Worm (Caenorhabditis elegans) whole organism, mixed stage, embryonic: ENCODE measurements around the gene prp-21.
"Not testable (repeated sequence)": the region's sequence is repeated elsewhere in the genome, so short reads cannot be mapped to it uniquely, and the experiment has no call there.

Experiments
- blmp-1 ChIP-seq: fragments of 150-350 bp; optimal IDR thresholded peaks from 2 replicates; lab custom pipeline; 2014; ENCODE audit warnings: missing biosample characterization, missing genetic modification characterization
- ceh-39 ChIP-seq: fragments of 150-350 bp; optimal IDR thresholded peaks from 2 replicates; lab custom pipeline; 2014; ENCODE audit warnings: missing biosample characterization, missing genetic modification characterization
- elt-1 ChIP-seq: sonication (generic microtip); optimal IDR thresholded peaks from 2 replicates; lab custom pipeline; 2017; ENCODE audit warnings: missing genetic modification characterization, mild to moderate bottlenecking, missing compliant biosample characterization, antibody characterized with exemption, moderate library complexity, borderline replicate concordance; ENCODE audit not compliant: insufficient read depth
- lin-13 ChIP-seq: fragments of 150-350 bp; optimal IDR thresholded peaks from 2 replicates; lab custom pipeline; 2014; ENCODE audit warnings: missing biosample characterization, missing genetic modification characterization
- mab-5 ChIP-seq: fragments of 150-350 bp; optimal IDR thresholded peaks from 2 replicates; lab custom pipeline; 2014; ENCODE audit warnings: missing biosample characterization, missing genetic modification characterization
- mep-1 ChIP-seq: fragments of 150-350 bp; optimal IDR thresholded peaks from 2 replicates; lab custom pipeline; 2017; ENCODE audit warnings: missing biosample characterization, missing genetic modification reagents, missing genetic modification characterization, inconsistent platforms
- nhr-237 ChIP-seq: fragments of 150-350 bp; optimal IDR thresholded peaks from 2 replicates; lab custom pipeline; 2014; ENCODE audit warnings: missing biosample characterization, missing genetic modification characterization
- nhr-28 ChIP-seq: fragments of 150-350 bp; optimal IDR thresholded peaks from 2 replicates; lab custom pipeline; 2014; ENCODE audit warnings: missing biosample characterization, missing genetic modification characterization
- pha-4 ChIP-seq: fragments of 150-350 bp; optimal IDR thresholded peaks from 2 replicates; lab custom pipeline; 2018; ENCODE audit warnings: missing biosample characterization, missing genetic modification reagents, missing genetic modification characterization
- snpc-4 ChIP-seq: fragments of 150-350 bp; optimal IDR thresholded peaks from 2 replicates; lab custom pipeline; 2014; ENCODE audit warnings: missing biosample characterization, missing genetic modification characterization
- unc-39 ChIP-seq: fragments of 150-350 bp; optimal IDR thresholded peaks from 2 replicates; lab custom pipeline; 2014; ENCODE audit warnings: missing biosample characterization, missing genetic modification characterization
- unc-62 ChIP-seq: fragments of 150-350 bp; optimal IDR thresholded peaks from 2 replicates; lab custom pipeline; 2014; ENCODE audit warnings: missing biosample characterization, missing genetic modification reagents, missing genetic modification characterization

- TF ChIP-seq unc-39; nhr-237; unc-62 (GFP tag; lab: Kevin White, UChicago); snpc-4; pha-4 (tag; lab: Kevin White, UChicago); lin-13 (tag; lab: Kevin White, UChicago); blmp-1 (tag; lab: Kevin White, UChicago); mab-5 (tag; lab: Kevin White, UChicago); mep-1; nhr-28 (tag; lab: Kevin White, UChicago); ceh-39 (tag; lab: Kevin White, UChicago); elt-1 (tag; lab: Kevin White, UChicago): not testable (repeated sequence)
These were observed 43.6 kb upstream of the prp-21 start, which contains the start of gene C24H12.1 for ce11 chrII:441102-441501.
